Worm (Caenorhabditis elegans): ENCODE data around the gene spat-2.

ce11 chrIII:11070210-11070609 lies 33.5 kb downstream of the spat-2 start:
- TF ChIP-seq flt-1 (GFP tag; IDR thresholded peaks at IDR 0.05) (no peak), ztf-29 (GFP tag; IDR thresholded peaks at IDR 0.05) (no peak), klf-2 (GFP tag; conservative IDR thresholded peaks at IDR 0.05) (no peak), ref-1 (GFP tag; conservative IDR thresholded peaks at IDR 0.05) (no peak), cog-1 (tag; optimal IDR thresholded peaks at IDR 0.05) (no peak)
